Fruit fly (Drosophila melanogaster) whole organism, embryonic: ENCODE data around the gene Gr9a.

ENCODE experiments used
- Atf3 ChIP-seq: fragments of 200-800 bp; sonication (Bioruptor generic); optimal IDR thresholded peaks from 3 replicates; lab custom pipeline; 2016; ENCODE audit warnings: missing biosample characterization, missing genetic modification characterization
- CG1024 ChIP-seq: fragments of 200-800 bp; sonication (Bioruptor generic); IDR thresholded peaks from 2 replicates; pipeline ENCODE4 v1.3.6; 2022; ENCODE audit warnings: missing biosample characterization, missing genetic modification characterization
- CG10267 ChIP-seq: fragments of 200-800 bp; sonication (Bioruptor generic); optimal IDR thresholded peaks from 2 replicates; lab custom pipeline; 2018; ENCODE audit warnings: missing biosample characterization, mild to moderate bottlenecking, missing genetic modification characterization, moderate library complexity
- CG12299 ChIP-seq: fragments of 200-800 bp; sonication (Bioruptor generic); optimal IDR thresholded peaks from 2 replicates; lab custom pipeline; 2018; ENCODE audit warnings: missing biosample characterization, mild to moderate bottlenecking, missing genetic modification characterization
- CG12659 ChIP-seq: fragments of 200-800 bp; sonication (Bioruptor generic); optimal IDR thresholded peaks from 3 replicates; lab custom pipeline; 2017; ENCODE audit warnings: mild to moderate bottlenecking, missing biosample characterization, missing genetic modification reagents, missing genetic modification characterization
- CG13424 ChIP-seq: fragments of 200-800 bp; sonication (Bioruptor generic); optimal IDR thresholded peaks from 2 replicates; lab custom pipeline; 2019; ENCODE audit warnings: missing biosample characterization, mild to moderate bottlenecking, missing genetic modification characterization, moderate library complexity
- CG15073 ChIP-seq: fragments of 200-800 bp; sonication (Bioruptor generic); optimal IDR thresholded peaks from 2 replicates; lab custom pipeline; 2016; ENCODE audit warnings: missing biosample characterization, missing genetic modification characterization
- CG15269 ChIP-seq: fragments of 200-800 bp; sonication (Bioruptor generic); optimal IDR thresholded peaks from 2 replicates; lab custom pipeline; 2018; ENCODE audit warnings: missing biosample characterization, mild to moderate bottlenecking, missing genetic modification characterization, moderate library complexity
- CG15479 ChIP-seq: fragments of 200-800 bp; sonication (Bioruptor generic); optimal IDR thresholded peaks from 3 replicates; lab custom pipeline; 2019; ENCODE audit warnings: missing biosample characterization, mild to moderate bottlenecking, missing genetic modification characterization, moderate library complexity
- CG18619 ChIP-seq: fragments of 200-800 bp; sonication (Bioruptor generic); optimal IDR thresholded peaks from 3 replicates; lab custom pipeline; 2017; ENCODE audit warnings: missing biosample characterization, mild to moderate bottlenecking, missing genetic modification characterization
- CG18764 ChIP-seq: fragments of 200-800 bp; sonication (Bioruptor generic); optimal IDR thresholded peaks from 3 replicates; lab custom pipeline; 2016; ENCODE audit warnings: missing biosample characterization, missing genetic modification characterization
- CG2712 ChIP-seq: fragments of 200-800 bp; optimal IDR thresholded peaks from 3 replicates; lab custom pipeline; 2019; ENCODE audit warnings: missing biosample characterization, mild to moderate bottlenecking, missing genetic modification characterization, moderate library complexity
- CG31388 ChIP-seq: fragments of 200-800 bp; sonication (Bioruptor generic); optimal IDR thresholded peaks from 2 replicates; lab custom pipeline; 2016; ENCODE audit warnings: missing biosample characterization, missing genetic modification characterization
- CG3407 ChIP-seq: fragments of 200-800 bp; sonication (Bioruptor generic); optimal IDR thresholded peaks from 2 replicates; lab custom pipeline; 2018; ENCODE audit warnings: missing biosample characterization, mild to moderate bottlenecking, missing genetic modification characterization
- CG6272 ChIP-seq: fragments of 200-800 bp; sonication (Bioruptor generic); IDR thresholded peaks from 2 replicates; pipeline ENCODE4 v1.3.6; 2022; ENCODE audit warnings: missing biosample characterization, missing genetic modification characterization
- CG6689 ChIP-seq: fragments of 200-800 bp; sonication (Bioruptor generic); IDR thresholded peaks from 2 replicates; pipeline ENCODE4 v1.3.6; 2022; ENCODE audit warnings: missing biosample characterization, missing genetic modification characterization
- CG7786 ChIP-seq: fragments of 200-800 bp; sonication (Bioruptor generic); optimal IDR thresholded peaks from 2 replicates; lab custom pipeline; 2016; ENCODE audit warnings: missing biosample characterization, missing genetic modification characterization
- CoRest ChIP-seq: fragments of 200-800 bp; sonication (Bioruptor generic); optimal IDR thresholded peaks from 3 replicates; lab custom pipeline; 2018; ENCODE audit warnings: missing biosample characterization, mild to moderate bottlenecking, missing genetic modification characterization, moderate library complexity
- Lpt ChIP-seq: fragments of >200 bp; optimal IDR thresholded peaks from 2 replicates; lab custom pipeline; 2018; ENCODE audit warnings: missing biosample characterization, missing genetic modification characterization
- MESR4 ChIP-seq: fragments of 200-800 bp; sonication (Bioruptor generic); optimal IDR thresholded peaks from 2 replicates; lab custom pipeline; 2018; ENCODE audit warnings: missing biosample characterization, mild to moderate bottlenecking, missing genetic modification characterization, moderate library complexity
- Oli ChIP-seq: fragments of 200-800 bp; sonication (Bioruptor generic); optimal IDR thresholded peaks from 2 replicates; lab custom pipeline; 2018; ENCODE audit warnings: missing biosample characterization, mild to moderate bottlenecking, missing genetic modification characterization, moderate library complexity
- Rfx ChIP-seq: fragments of 200-800 bp; sonication (Bioruptor generic); IDR thresholded peaks from 2 replicates; pipeline ENCODE4 v1.3.6; 2022; ENCODE audit warnings: missing biosample characterization, missing genetic modification characterization
- Sry-δ ChIP-seq: fragments of 200-800 bp; sonication (Bioruptor generic); optimal IDR thresholded peaks from 2 replicates; lab custom pipeline; 2016; ENCODE audit warnings: missing biosample characterization, missing genetic modification characterization
- aop ChIP-seq: fragments of 200-800 bp; sonication (Bioruptor generic); IDR thresholded peaks from 2 replicates; pipeline ENCODE4 v1.3.6; 2022; ENCODE audit warnings: missing biosample characterization, missing genetic modification characterization
- bab2 ChIP-seq: fragments of 200-800 bp; sonication (Bioruptor generic); optimal IDR thresholded peaks from 2 replicates; lab custom pipeline; 2016; ENCODE audit warnings: missing biosample characterization, missing genetic modification characterization
- bbx ChIP-seq: fragments of 200-800 bp; sonication (Bioruptor generic); IDR thresholded peaks from 2 replicates; pipeline ENCODE4 v1.3.6; 2022; ENCODE audit warnings: missing biosample characterization, missing genetic modification characterization; ENCODE audit not compliant: partially characterized antibody
- br ChIP-seq: fragments of >200 bp; optimal IDR thresholded peaks from 2 replicates; lab custom pipeline; 2017
- cwo ChIP-seq: fragments of 200-800 bp; sonication (Bioruptor generic); optimal IDR thresholded peaks from 3 replicates; lab custom pipeline; 2017; ENCODE audit warnings: missing biosample characterization, missing genetic modification characterization, mild to moderate bottlenecking, moderate library complexity, missing genetic modification reagents
- dan ChIP-seq: fragments of 200-800 bp; sonication (Bioruptor generic); IDR thresholded peaks from 2 replicates; pipeline ENCODE4 v1.3.6; 2022; ENCODE audit warnings: missing biosample characterization, missing genetic modification characterization
- dpn ChIP-seq, 2 experiments: fragments of 200-800 bp; sonication (Bioruptor generic); optimal IDR thresholded peaks; 3 replicates each; lab custom pipeline; 2016; ENCODE audit warnings: missing biosample characterization in 2 of 2, missing genetic modification characterization in 2 of 2
- eve ChIP-seq, 2 experiments: fragments of >200 bp; optimal IDR thresholded peaks; 2 replicates each; lab custom pipeline; 2017; ENCODE audit warnings: missing biosample characterization in 2 of 2, missing genetic modification characterization in 2 of 2
- gt ChIP-seq: fragments of 200-800 bp; sonication (Bioruptor generic); IDR thresholded peaks from 2 replicates; pipeline ENCODE4 v1.3.6; 2022; ENCODE audit warnings: missing biosample characterization, missing genetic modification characterization
- h ChIP-seq: fragments of >200 bp; optimal IDR thresholded peaks from 2 replicates; lab custom pipeline; 2017
- hkb ChIP-seq, 2 experiments: fragments of 200-800 bp in 1 of 2; fragments of >200 bp in 1 of 2; sonication (Bioruptor generic) in 1 of 2; IDR thresholded peaks in 1 of 2; optimal IDR thresholded peaks in 1 of 2; 2 replicates each; pipeline versions ENCODE4 v1.3.6 to Lab custom; 2017 to 2022; ENCODE audit warnings: missing biosample characterization in 1 of 2, missing genetic modification characterization in 1 of 2
- ind ChIP-seq: fragments of 200-800 bp; sonication (Bioruptor generic); optimal IDR thresholded peaks from 3 replicates; lab custom pipeline; 2016; ENCODE audit warnings: missing biosample characterization, missing genetic modification characterization
- kay ChIP-seq: fragments of 200-800 bp; sonication (Bioruptor generic); optimal IDR thresholded peaks from 2 replicates; lab custom pipeline; 2016; ENCODE audit warnings: missing biosample characterization, missing genetic modification characterization
- lmd ChIP-seq: fragments of 200-800 bp; sonication (Bioruptor generic); IDR thresholded peaks from 2 replicates; pipeline ENCODE4 v1.3.6; 2022; ENCODE audit warnings: missing biosample characterization, missing genetic modification characterization
- mld ChIP-seq: fragments of 200-800 bp; sonication (Bioruptor generic); IDR thresholded peaks from 3 replicates; pipeline ENCODE4 v1.3.6; 2022; ENCODE audit warnings: missing biosample characterization, missing genetic modification characterization; ENCODE audit not compliant: partially characterized antibody
- oc ChIP-seq: fragments of 200-800 bp; sonication (Bioruptor generic); optimal IDR thresholded peaks from 2 replicates; lab custom pipeline; 2018; ENCODE audit warnings: missing biosample characterization, mild to moderate bottlenecking, missing genetic modification characterization, moderate library complexity
- sima ChIP-seq: fragments of 200-800 bp; sonication (Bioruptor generic); optimal IDR thresholded peaks from 2 replicates; lab custom pipeline; 2016; ENCODE audit warnings: missing biosample characterization, missing genetic modification characterization
- slbo ChIP-seq: fragments of 200-800 bp; sonication (Bioruptor generic); IDR thresholded peaks from 2 replicates; pipeline ENCODE4 v1.3.6; 2022; ENCODE audit warnings: missing biosample characterization, missing genetic modification characterization
- slp2 ChIP-seq: fragments of 200-800 bp; sonication (Bioruptor generic); optimal IDR thresholded peaks from 2 replicates; lab custom pipeline; 2016; ENCODE audit warnings: missing biosample characterization, missing genetic modification characterization
- so ChIP-seq: fragments of 200-800 bp; sonication (Bioruptor generic); IDR thresholded peaks from 3 replicates; pipeline ENCODE4 v1.3.6; 2022; ENCODE audit warnings: missing biosample characterization, missing genetic modification characterization
- tll ChIP-seq, 2 experiments: fragments of 200-800 bp in 1 of 2; fragments of >200 bp in 1 of 2; sonication (Bioruptor generic) in 1 of 2; optimal IDR thresholded peaks; 2 replicates each; lab custom pipeline; 2017 to 2019; ENCODE audit warnings: missing biosample characterization in 2 of 2, missing genetic modification characterization in 2 of 2, mild to moderate bottlenecking in 1 of 2, moderate library complexity in 1 of 2
- vvl ChIP-seq: fragments of 200-800 bp; sonication (Bioruptor generic); IDR thresholded peaks from 2 replicates; pipeline ENCODE4 v1.3.6; 2022; ENCODE audit warnings: missing biosample characterization, missing genetic modification characterization
- wor ChIP-seq: fragments of 200-800 bp; sonication (Bioruptor generic); IDR thresholded peaks from 2 replicates; pipeline ENCODE4 v1.3.6; 2022; ENCODE audit warnings: missing biosample characterization, missing genetic modification characterization
- zen ChIP-seq: fragments of 200-800 bp; sonication (Bioruptor generic); optimal IDR thresholded peaks from 3 replicates; lab custom pipeline; 2018; ENCODE audit warnings: missing biosample characterization, mild to moderate bottlenecking, missing genetic modification characterization, moderate library complexity
- zf30C ChIP-seq: fragments of 200-800 bp; sonication (Bioruptor generic); optimal IDR thresholded peaks from 3 replicates; lab custom pipeline; 2018; ENCODE audit warnings: missing biosample characterization, mild to moderate bottlenecking, missing genetic modification characterization
- zfh1 ChIP-seq: fragments of 200-800 bp; sonication (Bioruptor generic); IDR thresholded peaks from 3 replicates; pipeline ENCODE4 v1.3.6; 2022; ENCODE audit warnings: missing biosample characterization, missing genetic modification characterization
- zfh2 ChIP-seq: fragments of 200-800 bp; sonication (Bioruptor generic); optimal IDR thresholded peaks from 2 replicates; lab custom pipeline; 2016; ENCODE audit warnings: missing biosample characterization, missing genetic modification characterization

Gr9a gene

dm6 chrX:10086095-10086888 is 24.9 kb downstream of the Gr9a start, which contains the start of the genes Naxe and RhoU (continued):
- TF ChIP-seq CG13424 (no peak), CG12299 (tag; lab: Kevin White, UChicago) (no peak), oc (tag; lab: Kevin White, UChicago) (no peak), MESR4 (GFP tag; lab: Kevin White, UChicago) (no peak), CG7786 (GFP tag; lab: Kevin White, UChicago) (no peak), so (GFP tag; lab: Robert Waterston, UW) (no peak), CG10267 (tag; lab: Kevin White, UChicago) (peak; percentile 58), dpn (GFP tag; optimal IDR thresholded peaks at IDR 0.05; lab: Kevin White, UChicago) (peak; percentile 27 to 31), br (no peak), aop (GFP tag; lab: Robert Waterston, UW) (no peak), CG6689 (GFP tag; lab: Robert Waterston, UW) (peak; percentile 37; the same call in 1 of the 2 replicates), zfh1 (GFP tag; lab: Robert Waterston, UW) (no peak; the same call in 2 of the 3 replicates), sima (GFP tag; lab: Kevin White, UChicago) (no peak), CG18619 (no peak), CG15269 (no peak), bab2 (GFP tag; lab: Kevin White, UChicago) (peak; percentile 8), ind (peak; percentile 10), CG15479 (GFP tag; lab: Kevin White, UChicago) (peak; percentile 87), slbo (GFP tag; lab: Robert Waterston, UW) (peak; percentile 62), Atf3 (GFP tag; lab: Kevin White, UChicago) (no peak), CG31388 (GFP tag; lab: Kevin White, UChicago) (no peak), dan (GFP tag; lab: Robert Waterston, UW) (no peak), CG18764 (GFP tag; lab: Kevin White, UChicago) (no peak), wor (GFP tag; lab: Robert Waterston, UW) (no peak), CG2712 (tag; lab: Kevin White, UChicago) (peak; percentile 37), bbx (GFP tag; lab: Robert Waterston, UW) (peak; percentile 53; the same call in 1 of the 2 replicates), zf30C (peak; percentile 1), kay (GFP tag; lab: Kevin White, UChicago) (no peak), hkb (optimal IDR thresholded peaks at IDR 0.05; lab: Kevin White, UChicago) (peak; percentile 90), hkb (GFP tag; IDR thresholded peaks at IDR 0.05; lab: Robert Waterston, UW) (peak; percentile 17; the same call in 1 of the 2 replicates), gt (no peak), slp2 (GFP tag; lab: Kevin White, UChicago) (no peak), Sry-δ (GFP tag; lab: Kevin White, UChicago) (peak; percentile 48), zen (peak; percentile 16), Oli (tag; lab: Kevin White, UChicago) (peak; percentile 8), eve (GFP tag; optimal IDR thresholded peaks at IDR 0.05; lab: Kevin White, UChicago) (no peak), CG15073 (GFP tag; lab: Kevin White, UChicago) (no peak), CG1024 (no peak), CoRest (tag; lab: Kevin White, UChicago) (peak; percentile 56), mld (GFP tag; lab: Robert Waterston, UW) (no peak), Rfx (GFP tag; lab: Robert Waterston, UW) (peak; percentile 68), zfh2 (GFP tag; lab: Kevin White, UChicago) (peak; percentile 47), CG6272 (GFP tag; lab: Robert Waterston, UW) (peak; percentile 10; the same call in 1 of the 2 replicates), cwo (no peak), tll (GFP tag; optimal IDR thresholded peaks at IDR 0.05; lab: Kevin White, UChicago) (peak in 1 of 2 experiments; percentile 42), CG3407 (GFP tag; lab: Kevin White, UChicago) (no peak), h (lab: Kevin White, UChicago) (no peak), vvl (GFP tag; lab: Robert Waterston, UW) (peak; percentile 33; the same call in 1 of the 2 replicates), lmd (GFP tag; lab: Robert Waterston, UW) (peak; percentile 53), Lpt (GFP tag; lab: Kevin White, UChicago) (no peak), CG12659 (GFP tag; lab: Kevin White, UChicago) (peak; percentile 68)
